Fruit fly (Drosophila melanogaster) whole organism, embryonic: ENCODE measurements around the gene IM33.

Experiments used
- BtbVII ChIP-seq: fragments of 200-800 bp; sonication (Bioruptor generic); optimal IDR thresholded peaks from 3 replicates; lab custom pipeline; 2017; ENCODE audit warnings: missing biosample characterization, mild to moderate bottlenecking, missing genetic modification characterization
- CG11247 ChIP-seq: fragments of 200-800 bp; sonication (Bioruptor generic); IDR thresholded peaks from 2 replicates; pipeline ENCODE4 v1.3.6; 2022; ENCODE audit warnings: missing biosample characterization, missing genetic modification characterization
- CG3281 ChIP-seq: fragments of 200-800 bp; sonication (Bioruptor generic); optimal IDR thresholded peaks from 3 replicates; lab custom pipeline; 2017; ENCODE audit warnings: missing biosample characterization, mild to moderate bottlenecking, missing genetic modification characterization
- CG8478 ChIP-seq: fragments of >200 bp; optimal IDR thresholded peaks from 2 replicates; lab custom pipeline; 2018
- CHES-1-like ChIP-seq: fragments of 200-800 bp; sonication (Bioruptor generic); optimal IDR thresholded peaks from 2 replicates; lab custom pipeline; 2016; ENCODE audit warnings: missing biosample characterization, missing genetic modification characterization
- CTCF ChIP-seq: fragments of 200-800 bp; sonication (Bioruptor generic); optimal IDR thresholded peaks from 2 replicates; lab custom pipeline; 2017; ENCODE audit warnings: missing biosample characterization, mild to moderate bottlenecking, missing genetic modification characterization, moderate library complexity
- Gsc ChIP-seq: fragments of 200-800 bp; sonication (Bioruptor generic); IDR thresholded peaks from 2 replicates; pipeline ENCODE4 v1.3.6; 2022; ENCODE audit warnings: missing biosample characterization, missing genetic modification characterization
- HLH3B ChIP-seq: fragments of 200-800 bp; sonication (Bioruptor generic); IDR thresholded peaks from 2 replicates; pipeline ENCODE4 v1.3.6; 2022; ENCODE audit warnings: missing biosample characterization, missing genetic modification characterization
- NfI ChIP-seq: fragments of 200-800 bp; sonication (Bioruptor generic); optimal IDR thresholded peaks from 3 replicates; lab custom pipeline; 2018; ENCODE audit warnings: missing biosample characterization, mild to moderate bottlenecking, missing genetic modification characterization, moderate library complexity
- Spps ChIP-seq: fragments of 200-800 bp; sonication (Bioruptor generic); optimal IDR thresholded peaks from 2 replicates; lab custom pipeline; 2018; ENCODE audit warnings: missing biosample characterization, mild to moderate bottlenecking, missing genetic modification characterization
- br ChIP-seq: fragments of >200 bp; optimal IDR thresholded peaks from 2 replicates; lab custom pipeline; 2017
- gfzf ChIP-seq: fragments of 200-800 bp; sonication (Bioruptor generic); optimal IDR thresholded peaks from 2 replicates; lab custom pipeline; 2016; ENCODE audit warnings: missing biosample characterization, mild to moderate bottlenecking, missing genetic modification characterization, moderate library complexity
- shn ChIP-seq: fragments of 200-800 bp; sonication (Bioruptor generic); optimal IDR thresholded peaks from 3 replicates; lab custom pipeline; 2016; ENCODE audit warnings: missing biosample characterization, missing genetic modification characterization

- no peak for TF ChIP-seq shn (GFP tag; lab: Kevin White, UChicago)
- no peak for TF ChIP-seq CG3281 (GFP tag; lab: Kevin White, UChicago)
- peak; percentile 12 for TF ChIP-seq CTCF (GFP tag; lab: Kevin White, UChicago)
- TF ChIP-seq CHES-1-like (GFP tag; lab: Kevin White, UChicago) = no peak
- no peak for TF ChIP-seq br (lab: Kevin White, UChicago)
- TF ChIP-seq CG11247 (GFP tag; lab: Robert Waterston, UW) = no peak
- TF ChIP-seq HLH3B (GFP tag; lab: Robert Waterston, UW) = no peak; the same call in 1 of the 2 replicates
- no peak for TF ChIP-seq CG8478 (lab: Kevin White, UChicago)
- no peak for TF ChIP-seq Spps (tag; lab: Kevin White, UChicago)
- TF ChIP-seq gfzf (GFP tag; lab: Kevin White, UChicago) = no peak
- no peak for TF ChIP-seq BtbVII (GFP tag; lab: Kevin White, UChicago)
- TF ChIP-seq Gsc (GFP tag; lab: Robert Waterston, UW) = no peak
- no peak for TF ChIP-seq NfI (GFP tag; lab: Kevin White, UChicago)
Measured at dm6 chr2L:3648173-3648972, 48.1 kb downstream of the IM33 start.
